Worm (Caenorhabditis elegans) whole organism, L3 larva: ENCODE measurements around the gene pigc-1.

Experiments
- R02D3.7 ChIP-seq: fragments of 150-350 bp; optimal IDR thresholded peaks from 2 replicates; lab custom pipeline; 2014; ENCODE audit warnings: missing biosample characterization, missing genetic modification characterization
- ZK546.5 ChIP-seq: sonication (generic microtip); optimal IDR thresholded peaks from 2 replicates; lab custom pipeline; 2017; ENCODE audit warnings: missing biosample characterization, missing genetic modification characterization
- aly-2 ChIP-seq: fragments of 150-350 bp; optimal IDR thresholded peaks from 2 replicates; lab custom pipeline; 2014; ENCODE audit warnings: missing biosample characterization, missing genetic modification characterization
- ceh-16 ChIP-seq: sonication (generic microtip); optimal IDR thresholded peaks from 2 replicates; lab custom pipeline; 2017; ENCODE audit warnings: missing biosample characterization, missing genetic modification characterization
- ceh-28 ChIP-seq: fragments of 150-350 bp; optimal IDR thresholded peaks from 2 replicates; lab custom pipeline; 2014; ENCODE audit warnings: missing biosample characterization, missing genetic modification reagents, missing genetic modification characterization
- ceh-9 ChIP-seq: sonication (generic microtip); optimal IDR thresholded peaks from 2 replicates; lab custom pipeline; 2018; ENCODE audit warnings: missing biosample characterization, missing genetic modification characterization
- daf-12 ChIP-seq: fragments of 150-350 bp; optimal IDR thresholded peaks from 2 replicates; lab custom pipeline; 2014; ENCODE audit warnings: missing biosample characterization, missing genetic modification reagents, missing genetic modification characterization
- egl-27 ChIP-seq: sonication (generic microtip); optimal IDR thresholded peaks from 4 replicates; lab custom pipeline; 2017; ENCODE audit warnings: missing biosample characterization, missing genetic modification reagents, missing genetic modification characterization
- egl-5 ChIP-seq: fragments of 150-350 bp; optimal IDR thresholded peaks from 2 replicates; lab custom pipeline; 2017; ENCODE audit warnings: missing biosample characterization, missing genetic modification reagents, missing genetic modification characterization, inconsistent platforms
- elt-1 ChIP-seq: fragments of 150-350 bp; optimal IDR thresholded peaks from 2 replicates; lab custom pipeline; 2014; ENCODE audit warnings: missing biosample characterization, missing genetic modification characterization
- elt-2 ChIP-seq: sonication (generic microtip); optimal IDR thresholded peaks from 2 replicates; lab custom pipeline; 2016; ENCODE audit warnings: missing genetic modification reagents, mild to moderate bottlenecking, missing genetic modification characterization, missing compliant biosample characterization
- fkh-10 ChIP-seq: sonication (generic microtip); optimal IDR thresholded peaks from 2 replicates; lab custom pipeline; 2017; ENCODE audit warnings: missing biosample characterization, missing genetic modification reagents, missing genetic modification characterization
- fkh-2 ChIP-seq: fragments of 150-350 bp; optimal IDR thresholded peaks from 2 replicates; lab custom pipeline; 2014; ENCODE audit warnings: missing biosample characterization, missing genetic modification reagents, missing genetic modification characterization
- fos-1 ChIP-seq: fragments of 150-350 bp; optimal IDR thresholded peaks from 2 replicates; lab custom pipeline; 2014; ENCODE audit warnings: missing biosample characterization, missing genetic modification characterization
- hmg-11 ChIP-seq: sonication (generic microtip); optimal IDR thresholded peaks from 2 replicates; lab custom pipeline; 2016; ENCODE audit warnings: missing genetic modification characterization, missing compliant biosample characterization
- jun-1 ChIP-seq: fragments of 150-350 bp; optimal IDR thresholded peaks from 2 replicates; lab custom pipeline; 2014; ENCODE audit warnings: missing biosample characterization, missing genetic modification reagents, missing genetic modification characterization
- lin-15B ChIP-seq: fragments of 150-350 bp; optimal IDR thresholded peaks from 2 replicates; lab custom pipeline; 2014; ENCODE audit warnings: missing biosample characterization, missing genetic modification characterization
- lin-39 ChIP-seq: fragments of 150-350 bp; optimal IDR thresholded peaks from 2 replicates; lab custom pipeline; 2018; ENCODE audit warnings: missing biosample characterization, missing genetic modification reagents, missing genetic modification characterization
- lsy-12 ChIP-seq: sonication (generic microtip); optimal IDR thresholded peaks from 2 replicates; lab custom pipeline; 2016; ENCODE audit warnings: mild to moderate bottlenecking, missing genetic modification characterization, missing compliant biosample characterization
- mml-1 ChIP-seq: fragments of 150-350 bp; sonication (generic microtip); optimal IDR thresholded peaks from 3 replicates; lab custom pipeline; 2014; ENCODE audit warnings: missing biosample characterization, missing genetic modification characterization
- nfya-1 ChIP-seq: sonication (generic microtip); optimal IDR thresholded peaks from 2 replicates; lab custom pipeline; 2017; ENCODE audit warnings: missing genetic modification characterization, mild to moderate bottlenecking, missing compliant biosample characterization, antibody characterized with exemption, moderate library complexity; ENCODE audit not compliant: insufficient read depth
- nhr-11 ChIP-seq: fragments of 150-350 bp; optimal IDR thresholded peaks from 2 replicates; lab custom pipeline; 2014; ENCODE audit warnings: missing biosample characterization, missing genetic modification characterization
- nhr-237 ChIP-seq: fragments of 150-350 bp; optimal IDR thresholded peaks from 2 replicates; lab custom pipeline; 2014; ENCODE audit warnings: missing biosample characterization, missing genetic modification characterization
- nhr-25 ChIP-seq: sonication (generic microtip); optimal IDR thresholded peaks from 2 replicates; lab custom pipeline; 2017; ENCODE audit warnings: missing biosample characterization, missing genetic modification characterization
- nhr-28 ChIP-seq: fragments of 150-350 bp; optimal IDR thresholded peaks from 2 replicates; lab custom pipeline; 2014; ENCODE audit warnings: missing biosample characterization, missing genetic modification characterization
- nhr-43 ChIP-seq: sonication (generic microtip); optimal IDR thresholded peaks from 2 replicates; lab custom pipeline; 2016; ENCODE audit warnings: mild to moderate bottlenecking, missing genetic modification characterization, missing compliant biosample characterization; ENCODE audit not compliant: poor library complexity, severe bottlenecking
- nhr-67 ChIP-seq: fragments of 150-350 bp; optimal IDR thresholded peaks from 2 replicates; lab custom pipeline; 2014; ENCODE audit warnings: missing biosample characterization, missing genetic modification characterization
- nhr-76 ChIP-seq: fragments of 150-350 bp; sonication (generic microtip); optimal IDR thresholded peaks from 5 replicates; lab custom pipeline; 2014; ENCODE audit warnings: missing biosample characterization, missing genetic modification characterization
- nhr-77 ChIP-seq: fragments of 150-350 bp; optimal IDR thresholded peaks from 2 replicates; lab custom pipeline; 2014; ENCODE audit warnings: missing biosample characterization, missing genetic modification characterization
- pha-4 ChIP-seq: fragments of 150-350 bp; optimal IDR thresholded peaks from 2 replicates; lab custom pipeline; 2014; ENCODE audit warnings: missing biosample characterization, missing genetic modification reagents, missing genetic modification characterization
- pqm-1 ChIP-seq: fragments of 150-350 bp; optimal IDR thresholded peaks from 2 replicates; lab custom pipeline; 2017; ENCODE audit warnings: missing biosample characterization, missing genetic modification characterization, inconsistent platforms
- sea-2 ChIP-seq: fragments of 150-350 bp; sonication (generic microtip); optimal IDR thresholded peaks from 4 replicates; lab custom pipeline; 2014; ENCODE audit warnings: missing biosample characterization, missing genetic modification reagents, missing genetic modification characterization
- skn-1 ChIP-seq: fragments of 150-350 bp; optimal IDR thresholded peaks from 2 replicates; lab custom pipeline; 2014; ENCODE audit warnings: missing biosample characterization, missing genetic modification characterization
- snpc-4 ChIP-seq: fragments of 150-350 bp; optimal IDR thresholded peaks from 2 replicates; lab custom pipeline; 2014; ENCODE audit warnings: missing biosample characterization, missing genetic modification characterization
- tbx-2 ChIP-seq: sonication (generic microtip); optimal IDR thresholded peaks from 2 replicates; lab custom pipeline; 2016; ENCODE audit warnings: mild to moderate bottlenecking, missing genetic modification characterization, missing compliant biosample characterization
- zag-1 ChIP-seq: fragments of 150-350 bp; optimal IDR thresholded peaks from 2 replicates; lab custom pipeline; 2014; ENCODE audit warnings: missing biosample characterization, missing genetic modification characterization
- ztf-11 ChIP-seq: fragments of 150-350 bp; optimal IDR thresholded peaks from 2 replicates; lab custom pipeline; 2014; ENCODE audit warnings: missing biosample characterization, missing genetic modification characterization
- ztf-4 ChIP-seq: fragments of 150-350 bp; optimal IDR thresholded peaks from 2 replicates; lab custom pipeline; 2014; ENCODE audit warnings: missing biosample characterization, missing genetic modification characterization

The pigc-1 gene

DNA sequence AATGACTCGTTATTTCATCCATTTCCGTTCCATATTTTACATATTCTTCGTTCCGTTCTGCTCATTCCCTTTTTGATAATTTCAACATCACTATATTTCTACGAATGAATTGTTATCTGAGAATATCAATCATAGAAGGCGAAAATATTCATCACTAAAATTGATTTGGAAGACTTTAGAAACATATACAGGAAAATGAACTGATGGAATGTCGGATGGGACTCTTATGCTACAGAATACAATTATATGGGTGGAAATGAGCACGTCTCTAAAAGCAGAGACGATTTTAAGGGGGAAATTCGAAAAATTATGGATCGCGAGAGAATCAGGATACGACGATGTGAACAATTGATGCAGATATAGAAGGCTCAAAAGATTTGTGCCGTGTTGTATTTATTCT is 22.9 kb downstream of the pigc-1 start:
- no peak for TF ChIP-seq lin-39 (tag; lab: Kevin White, UChicago)
- TF ChIP-seq tbx-2: no peak
- no peak for TF ChIP-seq mml-1 (tag; lab: Kevin White, UChicago)
- no peak for TF ChIP-seq egl-5 (tag; lab: Kevin White, UChicago)
- TF ChIP-seq nhr-77 (tag; lab: Kevin White, UChicago): no peak
- TF ChIP-seq ceh-16 (tag; lab: Kevin White, UChicago): no peak
- no peak for TF ChIP-seq lsy-12 (tag; lab: Kevin White, UChicago)
- no peak for TF ChIP-seq fkh-10 (GFP tag; lab: Kevin White, UChicago)
- TF ChIP-seq elt-2: no peak
- no peak for TF ChIP-seq snpc-4 (tag; lab: Kevin White, UChicago)
- no peak for TF ChIP-seq pqm-1

- TF ChIP-seq egl-5 (tag; lab: Kevin White, UChicago) (no peak), ztf-4 (tag; lab: Kevin White, UChicago) (no peak), fos-1 (tag; lab: Kevin White, UChicago) (no peak), nfya-1 (tag; lab: Kevin White, UChicago) (no peak), nhr-11 (no peak), ztf-11 (no peak), elt-2 (no peak), skn-1 (tag; lab: Kevin White, UChicago) (no peak), nhr-67 (tag; lab: Kevin White, UChicago) (no peak), jun-1 (tag; lab: Kevin White, UChicago) (no peak), lsy-12 (tag; lab: Kevin White, UChicago) (no peak), pha-4 (tag; lab: Kevin White, UChicago) (no peak), nhr-77 (tag; lab: Kevin White, UChicago) (no peak)
Measured at ce11 chrIV:9319080-9319479, 23.9 kb downstream of the pigc-1 start, which contains the start of the genes F49C12.11 and nemt-1. F49C12.11 (plus strand) TSS chrIV:9319380. nemt-1 (minus strand) TSS chrIV:9319439.

DNA sequence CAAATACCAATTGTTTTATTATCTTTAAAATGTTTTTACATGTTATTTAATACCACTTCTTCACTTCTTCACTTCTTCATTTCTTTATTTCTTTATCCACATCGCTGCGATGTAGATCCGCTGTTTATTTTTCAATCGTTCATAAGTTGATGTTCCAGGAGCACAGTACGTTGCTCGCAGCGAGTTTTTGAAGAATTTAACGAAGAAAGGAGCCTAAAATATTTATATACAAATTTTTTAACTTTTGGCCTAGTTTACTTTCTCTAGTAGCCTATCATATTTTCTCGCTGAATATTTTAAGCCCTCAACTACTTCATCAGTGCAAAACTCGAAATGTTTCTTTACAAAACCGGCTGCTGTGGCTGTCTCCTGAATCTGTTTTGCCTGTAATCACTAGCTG is 24.8 kb downstream of the pigc-1 start:
- TF ChIP-seq sea-2 (GFP tag; lab: Kevin White, UChicago): no peak

DNA sequence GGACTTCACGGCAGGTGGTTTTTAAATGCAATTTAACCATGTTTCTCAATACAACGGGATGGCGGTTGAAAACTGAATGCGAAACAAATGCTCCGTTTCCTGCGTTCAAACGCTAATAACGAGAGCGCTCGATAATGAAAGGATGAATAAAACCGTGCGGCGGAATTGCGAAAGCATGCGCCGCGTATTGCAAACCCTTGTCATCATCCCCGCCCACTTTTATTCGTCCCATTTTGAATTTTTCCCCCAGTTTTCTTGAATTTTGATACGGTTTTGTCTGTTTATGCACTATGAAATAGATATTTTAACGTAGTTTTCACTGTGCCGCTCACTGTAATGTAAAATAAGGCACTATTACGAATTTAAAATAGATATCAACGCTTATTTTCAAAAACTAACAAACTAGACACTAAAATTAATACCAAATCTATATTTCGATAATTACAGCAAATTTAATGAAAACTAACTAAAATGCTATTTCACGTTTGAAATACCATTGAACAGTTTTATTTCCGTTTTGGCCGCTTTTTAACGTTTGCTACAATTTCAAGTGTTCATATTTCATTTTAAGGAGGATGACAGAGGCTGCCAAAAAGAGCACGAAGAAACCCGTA is 26.8 kb downstream of the pigc-1 start, which contains the start of the genes F49C12.9 and rpn-7:
TSS of gene F49C12.9 (minus strand) at position 148 of the 614 bp plus-strand sequence.
TSS of gene rpn-7 (plus strand) at position 564 of the 614 bp plus-strand sequence.
- no peak for TF ChIP-seq nhr-77 (tag; lab: Kevin White, UChicago)
- no peak for TF ChIP-seq nhr-25 (tag; lab: Kevin White, UChicago)
- TF ChIP-seq snpc-4 (tag; lab: Kevin White, UChicago): peak; percentile 47
- no peak for TF ChIP-seq ceh-9 (tag; lab: Kevin White, UChicago)
- no peak for TF ChIP-seq lsy-12 (tag; lab: Kevin White, UChicago)
- no peak for TF ChIP-seq R02D3.7
- TF ChIP-seq sea-2 (GFP tag; lab: Kevin White, UChicago): no peak
- no peak for TF ChIP-seq ceh-16 (tag; lab: Kevin White, UChicago)
- TF ChIP-seq nhr-237: no peak
- TF ChIP-seq pqm-1: no peak
- TF ChIP-seq nhr-43 (tag; lab: Kevin White, UChicago): peak; percentile 8
- peak; percentile 56 for TF ChIP-seq nfya-1 (tag; lab: Kevin White, UChicago)
- no peak for TF ChIP-seq fkh-10 (GFP tag; lab: Kevin White, UChicago)
- TF ChIP-seq elt-1 (tag; lab: Kevin White, UChicago): no peak
- TF ChIP-seq daf-12 (tag; lab: Kevin White, UChicago): no peak
- TF ChIP-seq jun-1 (tag; lab: Kevin White, UChicago): no peak
- no peak for TF ChIP-seq fkh-2
- TF ChIP-seq mml-1 (tag; lab: Kevin White, UChicago): no peak
- peak; percentile 99 for TF ChIP-seq skn-1 (tag; lab: Kevin White, UChicago)
- no peak for TF ChIP-seq ztf-11
- no peak for TF ChIP-seq zag-1 (tag; lab: Kevin White, UChicago)
- TF ChIP-seq nhr-76 (tag; lab: Kevin White, UChicago): no peak
- TF ChIP-seq tbx-2: no peak
- no peak for TF ChIP-seq ZK546.5
- no peak for TF ChIP-seq aly-2 (tag; lab: Kevin White, UChicago)
- TF ChIP-seq lin-15B (tag; lab: Kevin White, UChicago): peak; percentile 5
- TF ChIP-seq ceh-28 (tag; lab: Kevin White, UChicago): no peak
- TF ChIP-seq elt-2: peak; percentile 24
- peak; percentile 48 for TF ChIP-seq egl-5 (tag; lab: Kevin White, UChicago)
- TF ChIP-seq nhr-28 (tag; lab: Kevin White, UChicago): no peak
- TF ChIP-seq hmg-11 (tag; lab: Kevin White, UChicago): peak; percentile 68
- TF ChIP-seq fos-1 (tag; lab: Kevin White, UChicago): no peak
- no peak for TF ChIP-seq egl-27 (tag; lab: Kevin White, UChicago)
- TF ChIP-seq lin-39 (tag; lab: Kevin White, UChicago): peak; percentile 61
- TF ChIP-seq pha-4 (tag; lab: Kevin White, UChicago): peak; percentile 52
